ENCODE assay signal across 1 worm cellular context in genomic region chrIII:10856830-10857229, ce11.
TF ChIP-seq lines count a peak whose summit lies in the region.

No protein-coding gene starts in this region.

TF ChIP-seq in whole organism, L1 larva, 84 proteins besides CTCF, POLR2A, EP300 and RAD21 (continued from another document):
- TF ChIP-seq unc-130 (tag; optimal IDR thresholded peaks at IDR 0.05; lab: Kevin White, UChicago) (no peak), nhr-47 (tag; optimal IDR thresholded peaks at IDR 0.05; lab: Kevin White, UChicago) (peak; percentile 51), ztf-11 (tag; optimal IDR thresholded peaks at IDR 0.05; lab: Kevin White, UChicago) (peak in 1 of 2 experiments; percentile 80), unc-98 (GFP tag; IDR thresholded peaks at IDR 0.05; lab: Robert Waterston, UW) (peak; percentile 77), lin-35 (GFP tag; optimal IDR thresholded peaks at IDR 0.05; lab: Kevin White, UChicago) (no peak), snu-23 (GFP tag; optimal IDR thresholded peaks at IDR 0.05; lab: Kevin White, UChicago) (no peak), lir-3 (tag; optimal IDR thresholded peaks at IDR 0.05; lab: Kevin White, UChicago; ENCODE audit: poor library complexity) (peak; percentile 75), ceh-88 (GFP tag; IDR thresholded peaks at IDR 0.05; lab: Robert Waterston, UW) (peak; percentile 49; the same call in 1 of the 2 replicates), lsy-2 (tag; optimal IDR thresholded peaks at IDR 0.05; lab: Kevin White, UChicago) (no peak), ceh-90 (tag; optimal IDR thresholded peaks at IDR 0.05; lab: Kevin White, UChicago) (peak; percentile 1), hlh-4 (tag; optimal IDR thresholded peaks at IDR 0.05; lab: Kevin White, UChicago) (peak; percentile 8), alr-1 (tag; optimal IDR thresholded peaks at IDR 0.05; lab: Kevin White, UChicago; ENCODE audit: borderline replicate concordance) (peak; percentile 26), vab-15 (tag; optimal IDR thresholded peaks at IDR 0.05; lab: Kevin White, UChicago) (peak; percentile 3), ceh-8 (GFP tag; optimal IDR thresholded peaks at IDR 0.05; lab: Kevin White, UChicago) (no peak), fkh-4 (tag; optimal IDR thresholded peaks at IDR 0.05; lab: Kevin White, UChicago; ENCODE audit: borderline replicate concordance) (peak; percentile 1), elt-2 (tag; optimal IDR thresholded peaks at IDR 0.05; lab: Kevin White, UChicago) (peak; percentile 16), isw-1 (GFP tag; IDR thresholded peaks at IDR 0.05; lab: Robert Waterston, UW) (peak; percentile 34), elt-3 (tag; optimal IDR thresholded peaks at IDR 0.05; lab: Kevin White, UChicago) (no peak), mef-2 (tag; optimal IDR thresholded peaks at IDR 0.05; lab: Kevin White, UChicago) (no peak), nhr-19 (GFP tag; conservative IDR thresholded peaks at IDR 0.05; lab: Robert Waterston, UW) (peak; percentile 37), lin-39 (tag; optimal IDR thresholded peaks at IDR 0.05; lab: Kevin White, UChicago) (no peak), hpl-2 (GFP tag; optimal IDR thresholded peaks at IDR 0.05; lab: Kevin White, UChicago) (no peak), tbx-2 (tag; optimal IDR thresholded peaks at IDR 0.05; lab: Kevin White, UChicago) (peak; percentile 49), lin-13 (GFP tag; optimal IDR thresholded peaks at IDR 0.05; lab: Kevin White, UChicago) (no peak), sup-37 (GFP tag; optimal IDR thresholded peaks at IDR 0.05; lab: Kevin White, UChicago) (no peak), zip-4 (GFP tag; optimal IDR thresholded peaks at IDR 0.05; lab: Kevin White, UChicago) (no peak), ceh-63 (GFP tag; optimal IDR thresholded peaks at IDR 0.05; lab: Kevin White, UChicago) (peak; percentile 72), pax-3 (tag; optimal IDR thresholded peaks at IDR 0.05; lab: Kevin White, UChicago) (peak; percentile 11)
